Worm (Caenorhabditis elegans): Measurements from ENCODE around the gene spp-7.

ce11 chrIV:5452667-5453066 lies 37.1 kb upstream of the spp-7 start, which contains the start of gene Y4C6A.4:
- TF ChIP-seq snpc-4 (tag; optimal IDR thresholded peaks at IDR 0.05) (no peak), ama-1 (optimal IDR thresholded peaks at IDR 0.05) (no peak), nhr-90 (tag; optimal IDR thresholded peaks at IDR 0.05; ENCODE audit: poor library complexity) (no peak)
